Worm (Caenorhabditis elegans): Measurements from ENCODE around the gene srh-265.

DNA sequence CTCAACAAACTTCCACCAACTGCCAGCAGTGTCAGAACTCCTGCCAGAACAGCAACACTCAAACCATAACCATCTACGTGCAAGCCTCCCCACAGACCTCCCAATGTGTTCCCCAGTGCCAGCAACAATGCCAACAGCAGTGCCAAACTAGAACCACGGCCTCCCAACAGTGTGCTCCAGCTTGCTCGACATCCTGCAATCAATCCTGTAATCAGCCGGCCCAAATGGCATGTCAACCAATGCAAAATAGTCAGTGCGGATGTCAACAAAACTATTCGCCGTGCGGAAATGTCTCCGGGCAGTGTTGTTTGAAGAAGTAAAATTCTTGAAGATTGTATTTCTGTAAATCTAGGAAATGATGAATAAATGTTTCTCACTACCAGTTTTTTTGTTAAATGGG, 50.7 kb downstream of the srh-265 start:
- no peak for TF ChIP-seq unc-86 (tag; optimal IDR thresholded peaks at IDR 0.05)
- TF ChIP-seq pqm-1 (tag; optimal IDR thresholded peaks at IDR 0.05) = no peak
- no peak for TF ChIP-seq syd-9 (tag; optimal IDR thresholded peaks at IDR 0.05)
- TF ChIP-seq tbx-2 (tag; optimal IDR thresholded peaks at IDR 0.05) = no peak
- no peak for TF ChIP-seq ceh-48 (tag; optimal IDR thresholded peaks at IDR 0.05)
- no peak for TF ChIP-seq ceh-34 (tag; optimal IDR thresholded peaks at IDR 0.05)
- TF ChIP-seq elt-2 (tag; optimal IDR thresholded peaks at IDR 0.05) = no peak
- TF ChIP-seq ceh-45 (GFP tag; IDR thresholded peaks at IDR 0.05) = no peak
- TF ChIP-seq ceh-19 (GFP tag; optimal IDR thresholded peaks at IDR 0.05) = no peak
- TF ChIP-seq pha-4 (tag; optimal IDR thresholded peaks at IDR 0.05) = no peak
- no peak for TF ChIP-seq F13H6.1 (tag; optimal IDR thresholded peaks at IDR 0.05)

All from whole organism, late embryonic.